Fruit fly (Drosophila melanogaster) whole organism, embryonic: Measurements from ENCODE around the gene Dus3.

ENCODE experiments used
- Atf3 ChIP-seq: fragments of 200-800 bp; sonication (Bioruptor generic); optimal IDR thresholded peaks from 3 replicates; lab custom pipeline; 2016; ENCODE audit warnings: missing biosample characterization, missing genetic modification characterization
- BtbVII ChIP-seq: fragments of 200-800 bp; sonication (Bioruptor generic); optimal IDR thresholded peaks from 3 replicates; lab custom pipeline; 2017; ENCODE audit warnings: missing biosample characterization, mild to moderate bottlenecking, missing genetic modification characterization
- CG10267 ChIP-seq: fragments of 200-800 bp; sonication (Bioruptor generic); optimal IDR thresholded peaks from 2 replicates; lab custom pipeline; 2018; ENCODE audit warnings: missing biosample characterization, mild to moderate bottlenecking, missing genetic modification characterization, moderate library complexity
- CG10431 ChIP-seq: fragments of 200-800 bp; sonication (Bioruptor generic); optimal IDR thresholded peaks from 3 replicates; lab custom pipeline; 2018; ENCODE audit warnings: missing biosample characterization, mild to moderate bottlenecking, missing genetic modification characterization
- CG11695 ChIP-seq: fragments of 200-800 bp; sonication (Bioruptor generic); IDR thresholded peaks from 3 replicates; pipeline ENCODE4 v1.3.6; 2022; ENCODE audit warnings: missing biosample characterization, missing genetic modification characterization
- CG12769 ChIP-seq: fragments of 200-800 bp; sonication (Bioruptor generic); optimal IDR thresholded peaks from 2 replicates; lab custom pipeline; 2019; ENCODE audit warnings: missing biosample characterization, mild to moderate bottlenecking, missing genetic modification characterization, moderate library complexity
- CG14441 ChIP-seq: fragments of 200-800 bp; sonication (Bioruptor generic); IDR thresholded peaks from 2 replicates; pipeline ENCODE4 v1.3.6; 2022; ENCODE audit warnings: missing biosample characterization, missing genetic modification characterization
- CG16815 ChIP-seq: fragments of 200-800 bp; sonication (Bioruptor generic); optimal IDR thresholded peaks from 3 replicates; lab custom pipeline; 2017; ENCODE audit warnings: missing biosample characterization, mild to moderate bottlenecking, missing genetic modification characterization
- CG17612 ChIP-seq: fragments of 200-800 bp; sonication (Bioruptor generic); IDR thresholded peaks from 2 replicates; pipeline ENCODE4 v1.3.6; 2022; ENCODE audit warnings: missing biosample characterization, missing genetic modification characterization
- CG17802 ChIP-seq: fragments of 200-800 bp; sonication (Bioruptor generic); optimal IDR thresholded peaks from 2 replicates; lab custom pipeline; 2018; ENCODE audit warnings: missing biosample characterization, mild to moderate bottlenecking, missing genetic modification characterization, moderate library complexity
- CG1792 ChIP-seq: fragments of 200-800 bp; sonication (Bioruptor generic); optimal IDR thresholded peaks from 2 replicates; lab custom pipeline; 2016; ENCODE audit warnings: missing biosample characterization, missing genetic modification characterization
- CG18476 ChIP-seq: fragments of 200-800 bp; sonication (Bioruptor generic); optimal IDR thresholded peaks from 2 replicates; lab custom pipeline; 2016; ENCODE audit warnings: missing biosample characterization, mild to moderate bottlenecking, missing genetic modification characterization
- CG2678 ChIP-seq: fragments of 200-800 bp; sonication (Bioruptor generic); optimal IDR thresholded peaks from 3 replicates; lab custom pipeline; 2019; ENCODE audit warnings: missing biosample characterization, mild to moderate bottlenecking, missing genetic modification characterization, moderate library complexity
- CG32772 ChIP-seq: fragments of 200-800 bp; sonication (Bioruptor generic); IDR thresholded peaks from 2 replicates; pipeline ENCODE4 v1.3.6; 2022; ENCODE audit warnings: missing biosample characterization, missing genetic modification characterization
- CG4404 ChIP-seq: fragments of 200-800 bp; sonication (Bioruptor generic); IDR thresholded peaks from 2 replicates; pipeline ENCODE4 v1.3.6; 2022; ENCODE audit warnings: missing biosample characterization, missing genetic modification characterization
- CG7357 ChIP-seq: fragments of 200-800 bp; sonication (Bioruptor generic); IDR thresholded peaks from 3 replicates; pipeline ENCODE4 v1.3.6; 2022; ENCODE audit warnings: missing biosample characterization, missing genetic modification characterization
- CG7963 ChIP-seq: fragments of 200-800 bp; sonication (Bioruptor generic); IDR thresholded peaks from 3 replicates; pipeline ENCODE4 v1.3.6; 2022; ENCODE audit warnings: missing biosample characterization, missing genetic modification characterization; ENCODE audit not compliant: partially characterized antibody
- CG9817 ChIP-seq: fragments of 200-800 bp; sonication (Bioruptor generic); optimal IDR thresholded peaks from 2 replicates; lab custom pipeline; 2018; ENCODE audit warnings: missing biosample characterization, mild to moderate bottlenecking, missing genetic modification characterization, moderate library complexity
- Dbx ChIP-seq: fragments of 200-800 bp; sonication (Bioruptor generic); IDR thresholded peaks from 3 replicates; pipeline ENCODE4 v1.3.6; 2022; ENCODE audit warnings: missing biosample characterization, missing genetic modification characterization
- Dek ChIP-seq: fragments of 200-800 bp; sonication (Bioruptor generic); optimal IDR thresholded peaks from 3 replicates; lab custom pipeline; 2019; ENCODE audit warnings: missing biosample characterization, mild to moderate bottlenecking, missing genetic modification characterization, moderate library complexity
- ERR ChIP-seq: fragments of 200-800 bp; sonication (Bioruptor generic); optimal IDR thresholded peaks from 2 replicates; lab custom pipeline; 2016; ENCODE audit warnings: missing biosample characterization, missing genetic modification characterization
- Fer2 ChIP-seq: fragments of 200-800 bp; sonication (Bioruptor generic); optimal IDR thresholded peaks from 2 replicates; lab custom pipeline; 2018; ENCODE audit warnings: missing biosample characterization, mild to moderate bottlenecking, missing genetic modification characterization, moderate library complexity
- Gsc ChIP-seq: fragments of 200-800 bp; sonication (Bioruptor generic); IDR thresholded peaks from 2 replicates; pipeline ENCODE4 v1.3.6; 2022; ENCODE audit warnings: missing biosample characterization, missing genetic modification characterization
- HLH54F ChIP-seq: fragments of 200-800 bp; sonication (Bioruptor generic); optimal IDR thresholded peaks from 3 replicates; lab custom pipeline; 2016; ENCODE audit warnings: missing biosample characterization, missing genetic modification characterization
- HLHmδ ChIP-seq: fragments of 200-800 bp; sonication (Bioruptor generic); optimal IDR thresholded peaks from 2 replicates; lab custom pipeline; 2018; ENCODE audit warnings: missing biosample characterization, mild to moderate bottlenecking, missing genetic modification characterization, moderate library complexity
- NC2β ChIP-seq: fragments of 200-800 bp; sonication (Bioruptor generic); optimal IDR thresholded peaks from 2 replicates; lab custom pipeline; 2016; ENCODE audit warnings: missing biosample characterization, missing genetic modification characterization
- PHDP ChIP-seq: fragments of 200-800 bp; sonication (Bioruptor generic); optimal IDR thresholded peaks from 3 replicates; lab custom pipeline; 2018; ENCODE audit warnings: missing biosample characterization, mild to moderate bottlenecking, missing genetic modification characterization, moderate library complexity
- Spps ChIP-seq: fragments of 200-800 bp; sonication (Bioruptor generic); optimal IDR thresholded peaks from 2 replicates; lab custom pipeline; 2018; ENCODE audit warnings: missing biosample characterization, mild to moderate bottlenecking, missing genetic modification characterization
- Xrp1 ChIP-seq: fragments of 200-800 bp; sonication (Bioruptor generic); IDR thresholded peaks from 2 replicates; pipeline ENCODE4 v1.3.6; 2022; ENCODE audit warnings: missing biosample characterization, missing genetic modification characterization
- aop ChIP-seq: fragments of 200-800 bp; sonication (Bioruptor generic); IDR thresholded peaks from 2 replicates; pipeline ENCODE4 v1.3.6; 2022; ENCODE audit warnings: missing biosample characterization, missing genetic modification characterization
- ato ChIP-seq: fragments of 200-800 bp; sonication (Bioruptor generic); IDR thresholded peaks from 2 replicates; pipeline ENCODE4 v1.3.6; 2022; ENCODE audit warnings: missing biosample characterization, missing genetic modification characterization; ENCODE audit not compliant: partially characterized antibody
- bbx ChIP-seq: fragments of 200-800 bp; sonication (Bioruptor generic); IDR thresholded peaks from 2 replicates; pipeline ENCODE4 v1.3.6; 2022; ENCODE audit warnings: missing biosample characterization, missing genetic modification characterization; ENCODE audit not compliant: partially characterized antibody
- btn ChIP-seq: fragments of 200-800 bp; sonication (Bioruptor generic); optimal IDR thresholded peaks from 2 replicates; lab custom pipeline; 2016; ENCODE audit warnings: missing biosample characterization, missing genetic modification characterization
- disco-r ChIP-seq: fragments of 200-800 bp; sonication (Bioruptor generic); optimal IDR thresholded peaks from 2 replicates; lab custom pipeline; 2016; ENCODE audit warnings: missing biosample characterization, missing genetic modification characterization
- eve ChIP-seq, 2 experiments: fragments of >200 bp; optimal IDR thresholded peaks; 2 replicates each; lab custom pipeline; 2017; ENCODE audit warnings: missing biosample characterization in 2 of 2, missing genetic modification characterization in 2 of 2
- fd102C ChIP-seq: fragments of 200-800 bp; sonication (Bioruptor generic); optimal IDR thresholded peaks from 2 replicates; lab custom pipeline; 2018; ENCODE audit warnings: missing biosample characterization, mild to moderate bottlenecking, missing genetic modification characterization, moderate library complexity
- fd96Cb ChIP-seq: fragments of 200-800 bp; sonication (Bioruptor generic); optimal IDR thresholded peaks from 2 replicates; lab custom pipeline; 2018; ENCODE audit warnings: missing biosample characterization, mild to moderate bottlenecking, missing genetic modification characterization, moderate library complexity
- gce ChIP-seq: fragments of 200-800 bp; sonication (Bioruptor generic); IDR thresholded peaks from 3 replicates; pipeline ENCODE4 v1.3.6; 2022; ENCODE audit warnings: missing biosample characterization, missing genetic modification characterization
- gsb ChIP-seq: fragments of 200-800 bp; sonication (Bioruptor generic); IDR thresholded peaks from 2 replicates; pipeline ENCODE4 v1.3.6; 2022; ENCODE audit warnings: missing biosample characterization, missing genetic modification characterization
- kay ChIP-seq: fragments of 200-800 bp; sonication (Bioruptor generic); optimal IDR thresholded peaks from 2 replicates; lab custom pipeline; 2016; ENCODE audit warnings: missing biosample characterization, missing genetic modification characterization
- pfk ChIP-seq: fragments of 200-800 bp; sonication (Bioruptor generic); optimal IDR thresholded peaks from 2 replicates; lab custom pipeline; 2018; ENCODE audit warnings: missing biosample characterization, mild to moderate bottlenecking, missing genetic modification characterization, moderate library complexity
- pita ChIP-seq: fragments of 200-800 bp; sonication (Bioruptor generic); optimal IDR thresholded peaks from 2 replicates; lab custom pipeline; 2017; ENCODE audit warnings: missing biosample characterization, mild to moderate bottlenecking, missing genetic modification characterization
- pum ChIP-seq: fragments of 200-800 bp; sonication (Bioruptor generic); optimal IDR thresholded peaks from 2 replicates; lab custom pipeline; 2016; ENCODE audit warnings: missing biosample characterization, missing genetic modification characterization
- repo ChIP-seq: fragments of 200-800 bp; sonication (Bioruptor generic); optimal IDR thresholded peaks from 2 replicates; lab custom pipeline; 2016; ENCODE audit warnings: missing biosample characterization, missing genetic modification characterization
- shn ChIP-seq: fragments of 200-800 bp; sonication (Bioruptor generic); optimal IDR thresholded peaks from 3 replicates; lab custom pipeline; 2016; ENCODE audit warnings: missing biosample characterization, missing genetic modification characterization
- sim ChIP-seq: fragments of 200-800 bp; sonication (Bioruptor generic); IDR thresholded peaks from 2 replicates; pipeline ENCODE4 v1.3.6; 2022; ENCODE audit warnings: missing biosample characterization, missing genetic modification characterization
- tgo ChIP-seq: fragments of 200-800 bp; sonication (Bioruptor generic); IDR thresholded peaks from 3 replicates; pipeline ENCODE4 v1.3.6; 2022; ENCODE audit warnings: missing biosample characterization, missing genetic modification characterization
- trh ChIP-seq: fragments of 200-800 bp; sonication (Bioruptor generic); optimal IDR thresholded peaks from 2 replicates; lab custom pipeline; 2016; ENCODE audit warnings: missing biosample characterization, missing genetic modification characterization
- vvl ChIP-seq: fragments of 200-800 bp; sonication (Bioruptor generic); IDR thresholded peaks from 2 replicates; pipeline ENCODE4 v1.3.6; 2022; ENCODE audit warnings: missing biosample characterization, missing genetic modification characterization
- wdn ChIP-seq: fragments of 200-800 bp; sonication (Bioruptor generic); IDR thresholded peaks from 2 replicates; pipeline ENCODE4 v1.3.6; 2022; ENCODE audit warnings: missing biosample characterization, missing genetic modification characterization
- zf30C ChIP-seq: fragments of 200-800 bp; sonication (Bioruptor generic); optimal IDR thresholded peaks from 3 replicates; lab custom pipeline; 2018; ENCODE audit warnings: missing biosample characterization, mild to moderate bottlenecking, missing genetic modification characterization

Gene Dus3

DNA sequence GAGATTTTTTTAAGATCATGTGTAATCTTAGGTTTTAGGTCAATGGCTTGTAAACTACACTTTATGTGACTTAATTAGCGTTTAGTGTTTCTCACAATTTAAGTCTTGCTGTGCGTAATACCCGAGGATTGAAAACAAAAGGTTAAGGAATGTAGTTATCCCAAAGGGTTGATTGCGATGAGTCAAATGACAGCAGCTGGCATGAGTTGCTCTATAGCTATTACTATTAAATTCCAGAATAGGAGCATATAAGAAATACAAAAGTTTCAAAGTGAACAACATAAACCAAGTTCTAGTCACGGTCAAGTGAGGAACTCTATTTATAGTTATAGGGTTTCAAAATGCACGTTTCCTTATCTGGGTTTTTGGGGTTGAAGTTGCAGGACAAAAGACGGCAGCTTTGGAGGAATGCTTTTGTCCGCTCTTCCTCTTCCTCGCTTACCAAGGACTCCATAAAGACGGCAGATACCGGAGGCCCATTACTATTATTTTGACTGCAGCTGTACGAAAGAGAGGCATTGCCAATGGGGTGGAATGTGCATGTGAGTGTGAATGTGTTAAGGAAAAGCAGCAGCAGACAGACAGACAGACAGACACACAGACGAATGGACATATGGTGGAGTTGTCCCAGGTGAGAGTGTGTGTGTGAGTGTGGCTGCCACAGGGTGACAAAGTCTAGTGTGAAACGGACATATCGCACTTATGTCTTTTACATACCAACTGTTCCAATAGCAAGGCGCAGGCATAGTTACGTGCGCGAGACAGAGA, 32.1 kb downstream of the Dus3 start (continued):
- TF ChIP-seq pfk (GFP tag; lab: Kevin White, UChicago), result no peak
- no peak for TF ChIP-seq gce
- TF ChIP-seq Dek (tag; lab: Kevin White, UChicago), result no peak
- no peak for TF ChIP-seq pita (GFP tag; lab: Kevin White, UChicago)
- TF ChIP-seq Xrp1, result no peak
- no peak for TF ChIP-seq CG9817
- no peak for TF ChIP-seq PHDP (tag; lab: Kevin White, UChicago)
- no peak for TF ChIP-seq zf30C (GFP tag; lab: Kevin White, UChicago)
- TF ChIP-seq CG10431 (GFP tag; lab: Kevin White, UChicago), result no peak
- no peak for TF ChIP-seq HLHmδ (GFP tag; lab: Kevin White, UChicago)
- no peak for TF ChIP-seq HLH54F (GFP tag; lab: Kevin White, UChicago)
- TF ChIP-seq CG18476 (GFP tag; lab: Kevin White, UChicago), result no peak
- TF ChIP-seq ERR (GFP tag; lab: Kevin White, UChicago), result no peak
- no peak for TF ChIP-seq CG11695
- TF ChIP-seq ato (GFP tag; lab: Robert Waterston, UW), result 0 out of 2 replicates have a peak, but pooled peaks have one; percentile 22
- TF ChIP-seq trh (GFP tag; lab: Kevin White, UChicago), result no peak
- peak; percentile 61; the same call in 1 of the 2 replicates for TF ChIP-seq bbx (GFP tag; lab: Robert Waterston, UW)
- TF ChIP-seq BtbVII (GFP tag; lab: Kevin White, UChicago), result no peak
- no peak for TF ChIP-seq kay (GFP tag; lab: Kevin White, UChicago)
- TF ChIP-seq fd102C (GFP tag; lab: Kevin White, UChicago), result no peak
- TF ChIP-seq CG7963 (GFP tag; lab: Robert Waterston, UW), result no peak
- TF ChIP-seq CG32772 (GFP tag; lab: Robert Waterston, UW), result no peak
- TF ChIP-seq aop (GFP tag; lab: Robert Waterston, UW), result no peak
- no peak for TF ChIP-seq Dbx (GFP tag; lab: Robert Waterston, UW)
- peak; percentile 93 for TF ChIP-seq CG7357 (GFP tag; lab: Robert Waterston, UW)
- no peak for TF ChIP-seq Gsc (GFP tag; lab: Robert Waterston, UW)
- no peak for TF ChIP-seq disco-r
- TF ChIP-seq Spps (tag; lab: Kevin White, UChicago), result no peak
- TF ChIP-seq Atf3 (GFP tag; lab: Kevin White, UChicago), result no peak
- no peak for TF ChIP-seq shn (GFP tag; lab: Kevin White, UChicago)
- peak; percentile 79 for TF ChIP-seq CG17802 (tag; lab: Kevin White, UChicago)
- TF ChIP-seq CG2678 (tag; lab: Kevin White, UChicago), result no peak
- no peak for TF ChIP-seq CG17612 (GFP tag; lab: Robert Waterston, UW)
- TF ChIP-seq gsb (GFP tag; lab: Robert Waterston, UW), result no peak
- no peak for TF ChIP-seq CG10267 (tag; lab: Kevin White, UChicago)
- no peak for TF ChIP-seq CG16815 (GFP tag; lab: Kevin White, UChicago)
- TF ChIP-seq NC2β (GFP tag; lab: Kevin White, UChicago), result no peak
- TF ChIP-seq vvl (GFP tag; lab: Robert Waterston, UW), result no peak
- TF ChIP-seq wdn (GFP tag; lab: Robert Waterston, UW), result no peak
- TF ChIP-seq tgo (GFP tag; lab: Robert Waterston, UW), result no peak
- no peak for TF ChIP-seq btn
- TF ChIP-seq CG4404 (GFP tag; lab: Robert Waterston, UW), result no peak
- no peak for TF ChIP-seq pum
- TF ChIP-seq repo (GFP tag; lab: Kevin White, UChicago), result no peak
- peak in 1 of 2 experiments; percentile 83 for TF ChIP-seq eve (GFP tag; optimal IDR thresholded peaks at IDR 0.05; lab: Kevin White, UChicago)
- no peak for TF ChIP-seq CG12769 (tag; lab: Kevin White, UChicago)
- no peak for TF ChIP-seq CG1792 (GFP tag; lab: Kevin White, UChicago)
- TF ChIP-seq CG14441 (GFP tag; lab: Robert Waterston, UW), result no peak
- TF ChIP-seq sim, result no peak
- TF ChIP-seq fd96Cb (tag; lab: Kevin White, UChicago), result no peak
- TF ChIP-seq Fer2 (tag; lab: Kevin White, UChicago), result no peak
